Fruit fly (Drosophila melanogaster): ENCODE measurements around the gene Hsp23.

Gene Hsp23

DNA sequence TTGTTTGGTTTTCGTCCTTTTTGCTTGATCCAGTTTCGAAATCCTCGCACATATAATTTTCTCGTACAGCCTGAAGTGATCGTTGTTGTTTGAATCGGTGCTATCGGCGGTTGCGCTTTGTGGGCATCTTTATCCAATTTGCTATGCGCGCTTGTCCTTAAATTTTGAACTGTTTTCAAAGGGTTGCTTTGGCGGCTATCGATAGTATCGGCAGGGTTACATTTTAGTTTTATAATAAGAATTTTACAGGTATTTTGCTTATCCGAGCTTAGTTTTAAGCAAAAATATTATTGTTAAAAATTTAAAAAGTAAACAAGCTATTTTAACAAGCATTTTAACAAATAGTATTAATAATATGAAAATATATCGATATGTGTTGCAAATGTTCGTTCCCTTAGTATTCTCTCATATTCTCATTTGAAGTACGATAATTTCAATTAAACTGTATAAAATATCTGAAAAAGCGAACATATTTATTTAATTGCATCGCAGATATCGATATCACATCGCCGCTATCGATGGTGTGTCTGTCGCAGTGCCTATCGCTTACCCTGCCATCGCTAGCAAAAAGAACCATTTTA is 14.7 kb upstream of the Hsp23 start, which contains the start of the genes Klp67A and CG4452 (continued):
- peak; percentile 72 for TF ChIP-seq CG8924 (tag; optimal IDR thresholded peaks at IDR 0.05)
- no peak for TF ChIP-seq Side (GFP tag; optimal IDR thresholded peaks at IDR 0.05)
- TF ChIP-seq Hr51 (GFP tag; optimal IDR thresholded peaks at IDR 0.05): peak in 1 of 2 experiments; percentile 37
- TF ChIP-seq Myb (GFP tag; optimal IDR thresholded peaks at IDR 0.05): peak; percentile 61
- TF ChIP-seq CG13775 (GFP tag; optimal IDR thresholded peaks at IDR 0.05): peak; percentile 73
- no peak for TF ChIP-seq CG33213 (GFP tag; optimal IDR thresholded peaks at IDR 0.05)
- peak; percentile 63 for TF ChIP-seq dmrt11E (tag; optimal IDR thresholded peaks at IDR 0.05)
- peak; percentile 28 for TF ChIP-seq CG10543 (GFP tag; optimal IDR thresholded peaks at IDR 0.05)
- TF ChIP-seq Bgb (GFP tag; IDR thresholded peaks at IDR 0.05; ENCODE audit: partially characterized antibody): peak; percentile 88
- peak; percentile 27 for TF ChIP-seq Spps (tag; optimal IDR thresholded peaks at IDR 0.05)
- TF ChIP-seq CG11560 (tag; IDR thresholded peaks at IDR 0.05): no peak
- peak in 1 of 3 experiments; percentile 56 for TF ChIP-seq lola (GFP tag; optimal IDR thresholded peaks at IDR 0.05)
- TF ChIP-seq inv (GFP tag; IDR thresholded peaks at IDR 0.05; ENCODE audit: partially characterized antibody): peak; percentile 89
- TF ChIP-seq peb (GFP tag; IDR thresholded peaks at IDR 0.05): no peak
- TF ChIP-seq sens (GFP tag): peak; percentile 81
- TF ChIP-seq CG10979 (tag; optimal IDR thresholded peaks at IDR 0.05): peak; percentile 22
- no peak for TF ChIP-seq maf-S (GFP tag; optimal IDR thresholded peaks at IDR 0.05)
- peak; percentile 37 for TF ChIP-seq CG18476 (GFP tag; optimal IDR thresholded peaks at IDR 0.05)
- peak; percentile 37 for TF ChIP-seq CG15696 (tag; optimal IDR thresholded peaks at IDR 0.05)
- no peak for TF ChIP-seq CG12219 (GFP tag; optimal IDR thresholded peaks at IDR 0.05)
- peak; percentile 52 for TF ChIP-seq twi (tag; optimal IDR thresholded peaks at IDR 0.05)
- TF ChIP-seq so (GFP tag; IDR thresholded peaks at IDR 0.05): no peak
- peak; percentile 78 for TF ChIP-seq stwl (tag; optimal IDR thresholded peaks at IDR 0.05)
- TF ChIP-seq CG32532 (GFP tag; IDR thresholded peaks at IDR 0.05): peak; percentile 45; the same call in 1 of the 2 replicates
- TF ChIP-seq zen (tag; optimal IDR thresholded peaks at IDR 0.05): peak; percentile 69
- TF ChIP-seq Xrp1 (GFP tag; IDR thresholded peaks at IDR 0.05): peak; percentile 23; the same call in 1 of the 2 replicates
- no peak for TF ChIP-seq luna (GFP tag; optimal IDR thresholded peaks at IDR 0.05)
- peak; percentile 92 for TF ChIP-seq HLH4C (GFP tag; IDR thresholded peaks at IDR 0.05; ENCODE audit: partially characterized antibody)
- TF ChIP-seq nerfin-2 (GFP tag; IDR thresholded peaks at IDR 0.05; ENCODE audit: partially characterized antibody): peak; percentile 87
- TF ChIP-seq CG15514 (GFP tag; optimal IDR thresholded peaks at IDR 0.05): peak; percentile 74
- TF ChIP-seq Asciz (GFP tag; optimal IDR thresholded peaks at IDR 0.05): no peak
- TF ChIP-seq CG4424 (GFP tag; optimal IDR thresholded peaks at IDR 0.05): peak; percentile 50
- peak; percentile 5 for TF ChIP-seq CG34376 (GFP tag; optimal IDR thresholded peaks at IDR 0.05)
- peak; percentile 78; the same call in 2 of the 3 replicates for TF ChIP-seq CG17361 (GFP tag; IDR thresholded peaks at IDR 0.05)
- TF ChIP-seq tna (GFP tag; IDR thresholded peaks at IDR 0.05; ENCODE audit: partially characterized antibody): peak; percentile 71; the same call in 1 of the 2 replicates
- no peak for TF ChIP-seq Hr78 (GFP tag; optimal IDR thresholded peaks at IDR 0.05)
- peak; percentile 4 for TF ChIP-seq CG17359 (tag; optimal IDR thresholded peaks at IDR 0.05)
- TF ChIP-seq mam (GFP tag; optimal IDR thresholded peaks at IDR 0.05): peak; percentile 22
- TF ChIP-seq MESR4 (GFP tag; optimal IDR thresholded peaks at IDR 0.05): no peak
- TF ChIP-seq CG3726 (GFP tag; IDR thresholded peaks at IDR 0.05): no peak
- no peak for TF ChIP-seq CG15073 (GFP tag; optimal IDR thresholded peaks at IDR 0.05)
- TF ChIP-seq pho (GFP tag; optimal IDR thresholded peaks at IDR 0.05): peak; percentile 43
- no peak for TF ChIP-seq gro (GFP tag; optimal IDR thresholded peaks at IDR 0.05)
- peak; percentile 12 for TF ChIP-seq CG7928 (GFP tag; optimal IDR thresholded peaks at IDR 0.05)
- TF ChIP-seq Nf-YB (GFP tag; optimal IDR thresholded peaks at IDR 0.05): no peak
- peak; percentile 52 for TF ChIP-seq Rfx (GFP tag; IDR thresholded peaks at IDR 0.05)
- TF ChIP-seq Hsf (GFP tag; optimal IDR thresholded peaks at IDR 0.05): peak; percentile 48
- no peak for TF ChIP-seq CG11695 (GFP tag; IDR thresholded peaks at IDR 0.05)

Data from whole organism, embryonic.